Worm (Caenorhabditis elegans) whole organism, L1 larva: ENCODE measurements around the gene stt-3.

Experiments
- C34B4.2 ChIP-seq: sonication (generic microtip); optimal IDR thresholded peaks from 2 replicates; lab custom pipeline; 2017; ENCODE audit warnings: mild to moderate bottlenecking, missing genetic modification characterization, missing compliant biosample characterization
- F16B12.6 ChIP-seq: fragments of 150-350 bp; optimal IDR thresholded peaks from 2 replicates; lab custom pipeline; 2014; ENCODE audit warnings: missing biosample characterization, missing genetic modification characterization
- Y116A8C.19 ChIP-seq: sonication (generic microtip); optimal IDR thresholded peaks from 2 replicates; lab custom pipeline; 2016; ENCODE audit warnings: missing compliant biosample characterization, missing genetic modification characterization, borderline replicate concordance
- ama-1 ChIP-seq: fragments of 150-350 bp; optimal IDR thresholded peaks from 2 replicates; lab custom pipeline; 2014
- blmp-1 ChIP-seq: fragments of 150-350 bp; optimal IDR thresholded peaks from 2 replicates; lab custom pipeline; 2014; ENCODE audit warnings: missing biosample characterization, missing genetic modification characterization
- ceh-8 ChIP-seq: fragments of 200-800 bp; sonication (Bioruptor generic); optimal IDR thresholded peaks from 2 replicates; lab custom pipeline; 2018; ENCODE audit warnings: mild to moderate bottlenecking, missing genetic modification characterization, moderate library complexity, missing compliant biosample characterization
- ceh-90 ChIP-seq: sonication (generic microtip); optimal IDR thresholded peaks from 2 replicates; lab custom pipeline; 2016; ENCODE audit warnings: missing genetic modification characterization, missing compliant biosample characterization
- efl-3 ChIP-seq: fragments of 200-800 bp; sonication (Bioruptor generic); optimal IDR thresholded peaks from 2 replicates; lab custom pipeline; 2018; ENCODE audit warnings: mild to moderate bottlenecking, missing genetic modification characterization, missing compliant biosample characterization
- fkh-4 ChIP-seq: sonication (generic microtip); optimal IDR thresholded peaks from 2 replicates; lab custom pipeline; 2016; ENCODE audit warnings: missing compliant biosample characterization, missing genetic modification characterization, borderline replicate concordance
- hlh-4 ChIP-seq: sonication (generic microtip); optimal IDR thresholded peaks from 2 replicates; lab custom pipeline; 2016; ENCODE audit warnings: mild to moderate bottlenecking, missing genetic modification characterization, missing compliant biosample characterization
- hpl-2 ChIP-seq: fragments of 150-350 bp; optimal IDR thresholded peaks from 2 replicates; lab custom pipeline; 2014; ENCODE audit warnings: missing biosample characterization, missing genetic modification reagents, missing genetic modification characterization
- irx-1 ChIP-seq: sonication (generic microtip); optimal IDR thresholded peaks from 2 replicates; lab custom pipeline; 2016; ENCODE audit warnings: missing genetic modification characterization, missing compliant biosample characterization
- isw-1 ChIP-seq: fragments of 200-800 bp; sonication (Bioruptor generic); IDR thresholded peaks from 2 replicates; pipeline ENCODE4 v1.3.6; 2022; ENCODE audit warnings: missing genetic modification characterization, missing compliant biosample characterization
- lin-15B ChIP-seq: fragments of 150-350 bp; sonication (generic microtip); optimal IDR thresholded peaks from 3 replicates; lab custom pipeline; 2014; ENCODE audit warnings: missing biosample characterization, missing genetic modification characterization
- lin-35 ChIP-seq, 2 experiments: fragments of 150-350 bp; optimal IDR thresholded peaks; 2 replicates each; lab custom pipeline; 2014; ENCODE audit warnings: missing biosample characterization in 2 of 2, missing genetic modification characterization in 2 of 2, missing genetic modification reagents in 2 of 2
- lin-39 ChIP-seq: fragments of 150-350 bp; optimal IDR thresholded peaks from 2 replicates; lab custom pipeline; 2014; ENCODE audit warnings: missing biosample characterization, missing genetic modification reagents, missing genetic modification characterization
- lir-3 ChIP-seq: sonication (generic microtip); optimal IDR thresholded peaks from 2 replicates; lab custom pipeline; 2016; ENCODE audit warnings: mild to moderate bottlenecking, missing genetic modification characterization, moderate library complexity, missing compliant biosample characterization; ENCODE audit not compliant: poor library complexity
- lsy-2 ChIP-seq, 2 experiments: fragments of 150-350 bp; optimal IDR thresholded peaks; 2 replicates each; lab custom pipeline; 2014; ENCODE audit warnings: missing biosample characterization in 2 of 2, missing genetic modification characterization in 2 of 2
- mab-9 ChIP-seq: fragments of 200-800 bp; sonication (Bioruptor generic); IDR thresholded peaks from 2 replicates; pipeline ENCODE4 v1.3.6; 2022; ENCODE audit warnings: missing genetic modification reagents, missing genetic modification characterization, missing compliant biosample characterization
- mdl-1 ChIP-seq, 2 experiments: fragments of 150-350 bp; optimal IDR thresholded peaks; 2 replicates each; lab custom pipeline; 2014 to 2017; ENCODE audit warnings: missing biosample characterization in 2 of 2, missing genetic modification characterization in 2 of 2, inconsistent platforms in 1 of 2
- nhr-11 ChIP-seq: fragments of 150-350 bp; optimal IDR thresholded peaks from 2 replicates; lab custom pipeline; 2014; ENCODE audit warnings: missing biosample characterization, missing genetic modification characterization
- nhr-19 ChIP-seq: fragments of 200-800 bp; sonication (Bioruptor generic); conservative IDR thresholded peaks from 2 replicates; pipeline ENCODE4 v1.3.6; 2022; ENCODE audit warnings: missing genetic modification characterization, missing compliant biosample characterization
- nhr-237 ChIP-seq: fragments of 150-350 bp; optimal IDR thresholded peaks from 2 replicates; lab custom pipeline; 2014; ENCODE audit warnings: missing biosample characterization, missing genetic modification characterization
- nhr-28 ChIP-seq: fragments of 150-350 bp; optimal IDR thresholded peaks from 2 replicates; lab custom pipeline; 2014; ENCODE audit warnings: missing biosample characterization, missing genetic modification characterization
- nhr-47 ChIP-seq: sonication (generic microtip); optimal IDR thresholded peaks from 2 replicates; lab custom pipeline; 2016; ENCODE audit warnings: mild to moderate bottlenecking, missing genetic modification characterization, moderate library complexity, missing compliant biosample characterization
- nhr-71 ChIP-seq: sonication (generic microtip); optimal IDR thresholded peaks from 2 replicates; lab custom pipeline; 2016; ENCODE audit warnings: mild to moderate bottlenecking, missing genetic modification characterization, moderate library complexity, missing compliant biosample characterization
- nhr-77 ChIP-seq: fragments of 150-350 bp; optimal IDR thresholded peaks from 2 replicates; lab custom pipeline; 2014; ENCODE audit warnings: missing biosample characterization, missing genetic modification characterization
- pax-3 ChIP-seq: fragments of 200-800 bp; sonication (Bioruptor generic); optimal IDR thresholded peaks from 2 replicates; lab custom pipeline; 2018; ENCODE audit warnings: mild to moderate bottlenecking, missing genetic modification characterization, moderate library complexity, missing compliant biosample characterization
- pqm-1 ChIP-seq: sonication (generic microtip); optimal IDR thresholded peaks from 3 replicates; lab custom pipeline; 2017; ENCODE audit warnings: missing biosample characterization, missing genetic modification characterization
- rnt-1 ChIP-seq: sonication (generic microtip); optimal IDR thresholded peaks from 2 replicates; lab custom pipeline; 2016; ENCODE audit warnings: mild to moderate bottlenecking, missing genetic modification characterization, moderate library complexity, missing compliant biosample characterization
- snpc-4 ChIP-seq: fragments of 150-350 bp; optimal IDR thresholded peaks from 2 replicates; lab custom pipeline; 2014; ENCODE audit warnings: missing biosample characterization, missing genetic modification characterization
- snu-23 ChIP-seq: sonication (generic microtip); optimal IDR thresholded peaks from 2 replicates; lab custom pipeline; 2016; ENCODE audit warnings: missing genetic modification characterization, missing compliant biosample characterization
- sox-4 ChIP-seq: sonication (generic microtip); optimal IDR thresholded peaks from 2 replicates; lab custom pipeline; 2016; ENCODE audit warnings: missing genetic modification characterization, missing compliant biosample characterization
- sup-37 ChIP-seq: fragments of 200-800 bp; sonication (Bioruptor generic); optimal IDR thresholded peaks from 2 replicates; lab custom pipeline; 2018; ENCODE audit warnings: mild to moderate bottlenecking, missing genetic modification characterization, missing compliant biosample characterization
- swsn-7 ChIP-seq: sonication (generic microtip); optimal IDR thresholded peaks from 2 replicates; lab custom pipeline; 2016; ENCODE audit warnings: missing genetic modification characterization, missing compliant biosample characterization
- unc-62 ChIP-seq: fragments of 150-350 bp; optimal IDR thresholded peaks from 2 replicates; lab custom pipeline; 2014; ENCODE audit warnings: missing biosample characterization, missing genetic modification reagents, missing genetic modification characterization
- unc-98 ChIP-seq: fragments of 200-800 bp; sonication (Bioruptor generic); IDR thresholded peaks from 2 replicates; pipeline ENCODE4 v1.3.6; 2022; ENCODE audit warnings: missing genetic modification characterization, missing compliant biosample characterization
- vab-15 ChIP-seq: sonication (generic microtip); optimal IDR thresholded peaks from 2 replicates; lab custom pipeline; 2017; ENCODE audit warnings: missing genotype, mild to moderate bottlenecking, missing genetic modification characterization, missing compliant biosample characterization
- xbp-1 ChIP-seq: sonication (generic microtip); optimal IDR thresholded peaks from 2 replicates; lab custom pipeline; 2016; ENCODE audit warnings: missing genetic modification characterization, missing compliant biosample characterization
- zag-1 ChIP-seq: fragments of 150-350 bp; optimal IDR thresholded peaks from 2 replicates; lab custom pipeline; 2014; ENCODE audit warnings: missing biosample characterization, missing genetic modification characterization
- ztf-11 ChIP-seq, 2 experiments: sonication (generic microtip); optimal IDR thresholded peaks; 2 replicates each; lab custom pipeline; 2016 to 2017; ENCODE audit warnings: missing genetic modification characterization in 2 of 2, missing biosample characterization in 1 of 2, missing compliant biosample characterization in 1 of 2
- ztf-4 ChIP-seq: fragments of 150-350 bp; optimal IDR thresholded peaks from 2 replicates; lab custom pipeline; 2014; ENCODE audit warnings: missing biosample characterization, missing genetic modification characterization

Gene stt-3

DNA sequence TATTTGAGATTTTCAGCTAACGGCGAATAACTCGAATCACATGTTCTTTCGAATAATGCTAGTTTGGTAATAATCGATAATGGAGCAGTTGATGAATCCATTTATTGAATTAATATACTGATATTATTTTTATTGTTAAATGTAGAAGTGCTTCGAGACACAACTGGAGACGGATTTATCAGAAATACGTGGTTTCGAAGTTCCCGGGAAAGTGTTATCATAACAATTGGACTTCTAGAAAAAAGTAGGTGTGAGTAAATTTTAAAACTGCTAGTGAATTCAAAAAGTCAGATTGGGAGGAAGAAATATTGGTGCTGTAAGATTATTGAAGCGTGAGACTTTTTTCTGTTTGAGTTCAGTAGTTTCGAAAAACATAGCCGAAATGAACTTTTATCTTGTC lies 11.7 kb downstream of the stt-3 start, which contains the start of gene srg-2:
Gene srg-2 (minus strand): TSS at position 101 of the 400 bp plus-strand sequence.
- no peak for TF ChIP-seq lir-3 (tag; lab: Kevin White, UChicago)
- no peak for TF ChIP-seq rnt-1 (tag; lab: Kevin White, UChicago)
- TF ChIP-seq efl-3 (GFP tag; lab: Kevin White, UChicago): no peak
- no peak for TF ChIP-seq blmp-1
- no peak for TF ChIP-seq irx-1 (tag; lab: Kevin White, UChicago)
- TF ChIP-seq Y116A8C.19 (tag; lab: Kevin White, UChicago): no peak
- TF ChIP-seq nhr-47 (tag; lab: Kevin White, UChicago): no peak
- no peak for TF ChIP-seq lin-35 (GFP tag; optimal IDR thresholded peaks at IDR 0.05; lab: Kevin White, UChicago)
- no peak for TF ChIP-seq snu-23 (GFP tag; lab: Kevin White, UChicago)
- no peak for TF ChIP-seq ztf-11 (tag; optimal IDR thresholded peaks at IDR 0.05; lab: Kevin White, UChicago)
- TF ChIP-seq ceh-90 (tag; lab: Kevin White, UChicago): no peak
- TF ChIP-seq, all 84 proteins: peak for 0

DNA sequence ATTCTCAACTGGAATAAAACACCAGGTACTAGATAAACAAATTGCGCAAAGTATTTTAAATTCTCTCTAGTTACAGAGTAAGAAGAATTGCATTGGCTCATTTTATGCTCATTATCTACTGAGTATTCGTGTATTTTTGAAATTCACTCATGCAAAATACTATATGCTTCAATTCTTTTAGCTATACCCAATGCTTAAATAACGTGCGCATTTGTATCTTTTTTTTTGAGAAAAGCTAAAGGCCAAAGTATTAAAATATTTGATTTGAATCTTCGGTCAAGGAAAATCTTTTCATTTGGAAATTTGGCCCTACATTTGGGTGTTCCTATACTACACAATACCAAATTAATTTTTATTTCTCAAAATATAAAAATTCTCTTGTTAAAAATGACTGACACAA lies 13.5 kb downstream of the stt-3 start, which contains the start of gene srg-4:
Gene srg-4 (minus strand): TSS at position 101 of the 400 bp plus-strand sequence.
- no peak for TF ChIP-seq xbp-1 (tag; lab: Kevin White, UChicago)
- TF ChIP-seq hpl-2 (GFP tag; lab: Kevin White, UChicago): no peak
- TF ChIP-seq lsy-2 (tag; optimal IDR thresholded peaks at IDR 0.05; lab: Kevin White, UChicago): no peak
- TF ChIP-seq nhr-11 (tag; lab: Kevin White, UChicago): no peak

DNA sequence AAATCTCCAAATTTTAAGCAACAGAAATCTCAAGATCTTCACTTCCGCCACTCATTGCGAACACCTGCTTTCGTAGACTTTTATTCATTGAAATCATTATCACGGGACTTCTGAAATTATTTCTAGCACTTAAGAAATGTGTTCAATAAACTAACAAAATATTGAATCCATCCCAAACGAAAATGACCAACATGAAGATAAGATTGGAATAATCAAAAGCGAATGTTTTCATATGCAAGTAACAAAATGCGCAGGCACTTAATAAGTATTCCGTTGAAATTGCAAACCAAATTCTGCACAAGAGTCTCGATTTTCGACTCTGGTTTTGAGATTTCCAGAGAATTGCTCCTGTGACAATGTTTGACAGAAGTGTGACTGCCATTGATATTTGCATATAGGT lies 16.0 kb downstream of the stt-3 start, which contains the start of gene srg-5:
Gene srg-5 (minus strand): TSS at position 101 of the 400 bp plus-strand sequence.
- TF ChIP-seq nhr-71 (tag; lab: Kevin White, UChicago): no peak
- TF ChIP-seq C34B4.2: no peak
- no peak for TF ChIP-seq snpc-4 (tag; lab: Kevin White, UChicago)
- no peak for TF ChIP-seq lin-39 (tag; lab: Kevin White, UChicago)
- no peak for TF ChIP-seq lin-15B (tag; lab: Kevin White, UChicago)
- no peak for TF ChIP-seq hpl-2 (GFP tag; lab: Kevin White, UChicago)
- TF ChIP-seq fkh-4 (tag; lab: Kevin White, UChicago): no peak
- TF ChIP-seq, all 84 proteins: peak for 0

DNA sequence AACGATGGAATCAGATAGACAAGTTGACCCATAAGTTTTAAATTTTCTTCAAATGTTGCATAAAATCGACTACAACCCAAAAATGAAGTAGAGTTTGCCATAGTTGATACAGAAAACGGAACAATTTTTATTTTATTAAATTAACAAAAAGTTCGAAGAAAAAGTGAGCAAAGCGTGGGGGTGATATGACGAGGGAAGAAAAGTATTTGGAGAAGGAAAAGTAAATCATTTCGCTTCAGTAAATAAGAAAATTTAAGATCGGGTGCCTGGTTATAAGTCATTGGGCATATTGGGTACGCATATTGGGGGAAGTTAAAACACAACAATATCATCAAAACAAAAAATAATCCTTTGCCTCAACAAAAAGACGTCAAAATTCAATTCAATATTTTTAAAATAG lies 17.5 kb downstream of the stt-3 start, which contains the start of gene srg-6:
Gene srg-6 (minus strand): TSS at position 101 of the 400 bp plus-strand sequence.
- TF ChIP-seq pax-3 (tag; lab: Kevin White, UChicago) (no peak), efl-3 (GFP tag; lab: Kevin White, UChicago) (no peak), isw-1 (GFP tag; lab: Robert Waterston, UW) (no peak), nhr-28 (tag; lab: Kevin White, UChicago) (no peak), zag-1 (tag; lab: Kevin White, UChicago) (no peak), nhr-71 (tag; lab: Kevin White, UChicago) (no peak), ama-1 (lab: Kevin White, UChicago) (no peak), nhr-77 (tag; lab: Kevin White, UChicago) (no peak), unc-98 (GFP tag; lab: Robert Waterston, UW) (no peak), nhr-11 (tag; lab: Kevin White, UChicago) (no peak)

DNA sequence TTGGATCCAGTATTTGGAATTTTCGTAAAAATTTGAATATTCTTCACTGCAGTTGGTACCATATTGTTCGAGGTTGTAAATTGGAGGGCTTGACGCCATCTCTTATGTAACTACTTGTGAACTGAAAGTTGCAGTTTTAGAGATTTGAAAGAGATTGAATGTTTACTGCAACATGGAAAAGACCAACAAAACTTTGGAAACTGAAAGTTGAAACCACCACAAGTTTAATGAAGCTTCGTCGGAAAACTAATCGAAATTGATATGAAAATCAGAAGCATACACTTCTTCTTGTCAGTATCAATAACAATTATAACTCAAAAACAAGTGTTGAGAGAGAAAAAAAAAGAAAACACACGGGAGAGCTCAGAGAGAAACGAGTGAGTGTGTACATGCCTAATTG lies 19.6 kb downstream of the stt-3 start, which contains the start of gene srg-7:
Gene srg-7 (minus strand): TSS at position 101 of the 400 bp plus-strand sequence.
- TF ChIP-seq blmp-1 (no peak), swsn-7 (tag; lab: Kevin White, UChicago) (no peak), hlh-4 (tag; lab: Kevin White, UChicago) (no peak), sox-4 (tag; lab: Kevin White, UChicago) (no peak), nhr-77 (tag; lab: Kevin White, UChicago) (no peak), nhr-237 (tag; lab: Kevin White, UChicago) (no peak), ceh-90 (tag; lab: Kevin White, UChicago) (no peak), mdl-1 (tag; optimal IDR thresholded peaks at IDR 0.05; lab: Kevin White, UChicago) (no peak), hpl-2 (GFP tag; lab: Kevin White, UChicago) (no peak), rnt-1 (tag; lab: Kevin White, UChicago) (no peak), sup-37 (GFP tag; lab: Kevin White, UChicago) (no peak), unc-62 (GFP tag; lab: Kevin White, UChicago) (no peak), F16B12.6 (tag; lab: Kevin White, UChicago) (no peak), ceh-8 (GFP tag; lab: Kevin White, UChicago) (no peak), ztf-4 (tag; lab: Kevin White, UChicago) (no peak), pqm-1 (no peak), nhr-19 (GFP tag; lab: Robert Waterston, UW) (no peak), mab-9 (GFP tag; lab: Robert Waterston, UW) (no peak), vab-15 (tag; lab: Kevin White, UChicago) (no peak), lir-3 (tag; lab: Kevin White, UChicago) (no peak)
